Worm (Caenorhabditis elegans) whole organism, L4 larva: ENCODE measurements around the gene dmsr-6.

Experiments used
- F26F4.8 ChIP-seq: fragments of 200-800 bp; sonication (Bioruptor generic); conservative IDR thresholded peaks from 2 replicates; pipeline ENCODE4 v1.3.6; 2022; ENCODE audit warnings: missing genetic modification characterization, missing compliant biosample characterization
- T20F7.1 ChIP-seq: fragments of 200-800 bp; sonication (Bioruptor generic); optimal IDR thresholded peaks from 2 replicates; lab custom pipeline; 2018; ENCODE audit warnings: mild to moderate bottlenecking, missing genetic modification characterization, missing compliant biosample characterization
- T26A8.4 ChIP-seq: fragments of 200-800 bp; sonication (Bioruptor generic); IDR thresholded peaks from 2 replicates; pipeline ENCODE4 v1.3.6; 2022; ENCODE audit warnings: missing genetic modification characterization, missing compliant biosample characterization
- Y105C5A.15 ChIP-seq: fragments of 200-800 bp; sonication (Bioruptor generic); IDR thresholded peaks from 2 replicates; pipeline ENCODE4 v1.3.6; 2022; ENCODE audit warnings: missing genetic modification characterization, missing compliant biosample characterization
- Y75B8A.6 ChIP-seq: fragments of 200-800 bp; sonication (Bioruptor generic); IDR thresholded peaks from 2 replicates; pipeline ENCODE4 v1.3.6; 2022; ENCODE audit warnings: missing genetic modification reagents, missing genetic modification characterization, missing compliant biosample characterization
- ZK337.2 ChIP-seq: fragments of 200-800 bp; sonication (Bioruptor generic); IDR thresholded peaks from 2 replicates; pipeline ENCODE4 v1.3.6; 2022; ENCODE audit warnings: missing genetic modification reagents, missing genetic modification characterization, missing compliant biosample characterization
- ZK546.5 ChIP-seq, 2 experiments: sonication (generic microtip); optimal IDR thresholded peaks; 2 replicates each; lab custom pipeline; 2017; ENCODE audit warnings: missing biosample characterization in 2 of 2, missing genetic modification characterization in 2 of 2
- aly-2 ChIP-seq: sonication (generic microtip); optimal IDR thresholded peaks from 2 replicates; lab custom pipeline; 2018; ENCODE audit warnings: missing biosample characterization, missing genetic modification characterization
- ama-1 ChIP-seq: fragments of 150-350 bp; optimal IDR thresholded peaks from 2 replicates; lab custom pipeline; 2014; ENCODE audit warnings: inconsistent platforms, mixed read lengths
- arid-1 ChIP-seq: fragments of 200-800 bp; sonication (Bioruptor generic); conservative IDR thresholded peaks from 2 replicates; pipeline ENCODE4 v1.3.6; 2022; ENCODE audit warnings: missing genetic modification reagents, missing genetic modification characterization, missing compliant biosample characterization
- attf-4 ChIP-seq: sonication (generic microtip); optimal IDR thresholded peaks from 3 replicates; lab custom pipeline; 2017; ENCODE audit warnings: missing biosample characterization, missing genetic modification characterization
- ceh-28 ChIP-seq: fragments of 150-350 bp; optimal IDR thresholded peaks from 2 replicates; lab custom pipeline; 2014; ENCODE audit warnings: missing biosample characterization, missing genetic modification reagents, missing genetic modification characterization
- ceh-44 ChIP-seq: fragments of 200-800 bp; sonication (Bioruptor generic); IDR thresholded peaks from 2 replicates; pipeline ENCODE4 v1.3.6; 2022; ENCODE audit warnings: missing genetic modification reagents, missing genetic modification characterization, missing compliant biosample characterization
- ces-1 ChIP-seq: fragments of 150-350 bp; sonication (generic microtip); optimal IDR thresholded peaks from 4 replicates; lab custom pipeline; 2014; ENCODE audit warnings: missing biosample characterization, missing genetic modification reagents, missing genetic modification characterization
- cey-2 ChIP-seq: sonication (generic microtip); optimal IDR thresholded peaks from 3 replicates; lab custom pipeline; 2017; ENCODE audit warnings: missing genetic modification characterization, mild to moderate bottlenecking, missing compliant biosample characterization, antibody characterized with exemption, borderline replicate concordance; ENCODE audit not compliant: insufficient read depth
- daf-16 ChIP-seq, 3 experiments: sonication (generic microtip); optimal IDR thresholded peaks; 2 replicates each; lab custom pipeline; 2016 to 2017; ENCODE audit warnings: missing genetic modification characterization in 3 of 3, missing genetic modification reagents in 3 of 3, mild to moderate bottlenecking in 2 of 3, missing compliant biosample characterization in 2 of 3, missing biosample characterization in 1 of 3, moderate library complexity in 1 of 3
- daf-19 ChIP-seq: fragments of 200-800 bp; sonication (Bioruptor generic); conservative IDR thresholded peaks from 2 replicates; pipeline ENCODE4 v1.3.6; 2022; ENCODE audit warnings: missing genetic modification characterization, missing compliant biosample characterization
- daf-8 ChIP-seq: fragments of 200-800 bp; sonication (Bioruptor generic); IDR thresholded peaks from 2 replicates; pipeline ENCODE4 v1.3.6; 2022; ENCODE audit warnings: missing genetic modification characterization, missing compliant biosample characterization
- dpl-1 ChIP-seq: fragments of 150-350 bp; optimal IDR thresholded peaks from 2 replicates; lab custom pipeline; 2014; ENCODE audit warnings: missing biosample characterization, missing genetic modification reagents, missing genetic modification characterization
- egl-27 ChIP-seq: sonication (generic microtip); optimal IDR thresholded peaks from 3 replicates; lab custom pipeline; 2017; ENCODE audit warnings: missing biosample characterization, missing genetic modification reagents, missing genetic modification characterization
- egl-43 ChIP-seq: fragments of 200-800 bp; sonication (Bioruptor generic); IDR thresholded peaks from 2 replicates; pipeline ENCODE4 v1.3.6; 2022; ENCODE audit warnings: missing genetic modification reagents, missing genetic modification characterization, missing compliant biosample characterization
- fos-1 ChIP-seq: fragments of 150-350 bp; optimal IDR thresholded peaks from 2 replicates; lab custom pipeline; 2014; ENCODE audit warnings: missing biosample characterization, missing genetic modification characterization
- hif-1 ChIP-seq, 2 experiments: sonication (generic microtip); optimal IDR thresholded peaks; 2 replicates each; lab custom pipeline; 2016 to 2017; ENCODE audit warnings: missing compliant biosample characterization in 2 of 2, missing genetic modification characterization in 2 of 2, missing genetic modification reagents in 2 of 2, missing genotype in 2 of 2, mild to moderate bottlenecking in 1 of 2
- hlh-11 ChIP-seq: fragments of 200-800 bp; sonication (Bioruptor generic); optimal IDR thresholded peaks from 2 replicates; lab custom pipeline; 2018; ENCODE audit warnings: mild to moderate bottlenecking, missing genetic modification characterization, missing compliant biosample characterization
- hlh-30 ChIP-seq: sonication (generic microtip); optimal IDR thresholded peaks from 2 replicates; lab custom pipeline; 2017; ENCODE audit warnings: antibody characterized with exemption, mild to moderate bottlenecking, missing genetic modification characterization, missing compliant biosample characterization; ENCODE audit not compliant: insufficient read depth
- jun-1 ChIP-seq: fragments of 150-350 bp; optimal IDR thresholded peaks from 2 replicates; lab custom pipeline; 2014; ENCODE audit warnings: missing biosample characterization, missing genetic modification reagents, missing genetic modification characterization
- lim-7 ChIP-seq: fragments of 200-800 bp; sonication (Bioruptor generic); IDR thresholded peaks from 2 replicates; pipeline ENCODE4 v1.3.6; 2022; ENCODE audit warnings: missing genetic modification characterization, missing compliant biosample characterization
- lin-1 ChIP-seq: fragments of 200-800 bp; sonication (Bioruptor generic); IDR thresholded peaks from 2 replicates; pipeline ENCODE4 v1.3.6; 2022; ENCODE audit warnings: missing genetic modification reagents, missing genetic modification characterization, missing compliant biosample characterization
- lin-15B ChIP-seq: fragments of 150-350 bp; sonication (generic microtip); optimal IDR thresholded peaks from 3 replicates; lab custom pipeline; 2014; ENCODE audit warnings: missing biosample characterization, missing genetic modification characterization
- lir-3 ChIP-seq: sonication (generic microtip); optimal IDR thresholded peaks from 2 replicates; lab custom pipeline; 2016; ENCODE audit warnings: mild to moderate bottlenecking, missing genetic modification characterization, missing compliant biosample characterization
- madf-9 ChIP-seq: fragments of 200-800 bp; sonication (Bioruptor generic); conservative IDR thresholded peaks from 2 replicates; pipeline ENCODE4 v1.3.6; 2022; ENCODE audit warnings: missing genetic modification reagents, missing genetic modification characterization, missing compliant biosample characterization
- mdt-29 ChIP-seq: fragments of 200-800 bp; sonication (Bioruptor generic); IDR thresholded peaks from 2 replicates; pipeline ENCODE4 v1.3.6; 2022; ENCODE audit warnings: missing genetic modification reagents, missing genetic modification characterization, missing compliant biosample characterization
- mep-1 ChIP-seq: fragments of 150-350 bp; sonication (generic microtip); optimal IDR thresholded peaks from 3 replicates; lab custom pipeline; 2014; ENCODE audit warnings: missing biosample characterization, missing genetic modification characterization
- mes-2 ChIP-seq: sonication (generic microtip); optimal IDR thresholded peaks from 2 replicates; lab custom pipeline; 2016; ENCODE audit warnings: missing genotype, mild to moderate bottlenecking, missing genetic modification characterization, missing compliant biosample characterization; ENCODE audit not compliant: poor library complexity, severe bottlenecking
- nhr-10 ChIP-seq: fragments of 150-350 bp; optimal IDR thresholded peaks from 2 replicates; lab custom pipeline; 2014; ENCODE audit warnings: missing biosample characterization, missing genetic modification characterization
- nhr-11 ChIP-seq: fragments of 150-350 bp; optimal IDR thresholded peaks from 2 replicates; lab custom pipeline; 2014; ENCODE audit warnings: missing biosample characterization, missing genetic modification characterization
- nhr-237 ChIP-seq: sonication (generic microtip); optimal IDR thresholded peaks from 2 replicates; lab custom pipeline; 2017; ENCODE audit warnings: missing biosample characterization, missing genetic modification characterization
- nhr-25 ChIP-seq: sonication (generic microtip); optimal IDR thresholded peaks from 2 replicates; lab custom pipeline; 2017; ENCODE audit warnings: missing genetic modification characterization, mild to moderate bottlenecking, missing compliant biosample characterization, antibody characterized with exemption, moderate library complexity, borderline replicate concordance; ENCODE audit not compliant: insufficient read depth
- nhr-28 ChIP-seq: fragments of 150-350 bp; optimal IDR thresholded peaks from 2 replicates; lab custom pipeline; 2014; ENCODE audit warnings: missing biosample characterization, missing genetic modification characterization
- nhr-41 ChIP-seq: fragments of 200-800 bp; sonication (Bioruptor generic); IDR thresholded peaks from 2 replicates; pipeline ENCODE4 v1.3.6; 2022; ENCODE audit warnings: missing genetic modification reagents, missing genetic modification characterization, missing compliant biosample characterization
- nhr-42 ChIP-seq: fragments of 200-800 bp; sonication (Bioruptor generic); IDR thresholded peaks from 2 replicates; pipeline ENCODE4 v1.3.6; 2022; ENCODE audit warnings: missing genetic modification characterization, missing compliant biosample characterization
- nhr-76 ChIP-seq: fragments of 150-350 bp; optimal IDR thresholded peaks from 2 replicates; lab custom pipeline; 2014; ENCODE audit warnings: missing biosample characterization, missing genetic modification characterization
- nhr-77 ChIP-seq: fragments of 150-350 bp; optimal IDR thresholded peaks from 2 replicates; lab custom pipeline; 2014; ENCODE audit warnings: missing biosample characterization, missing genetic modification characterization
- pha-4 ChIP-seq, 2 experiments: fragments of 150-350 bp in 1 of 2; fragments of 200-800 bp in 1 of 2; sonication (Bioruptor generic) in 1 of 2; IDR thresholded peaks in 1 of 2; optimal IDR thresholded peaks in 1 of 2; 2 replicates each; pipeline versions ENCODE4 v1.3.6 to Lab custom; 2014 to 2022; ENCODE audit warnings: missing genetic modification characterization in 2 of 2, missing genetic modification reagents in 2 of 2, missing biosample characterization in 1 of 2, missing compliant biosample characterization in 1 of 2
- skn-1 ChIP-seq: fragments of 150-350 bp; optimal IDR thresholded peaks from 2 replicates; lab custom pipeline; 2014; ENCODE audit warnings: missing biosample characterization, missing genetic modification characterization
- unc-62 ChIP-seq, 3 experiments: fragments of 150-350 bp in 1 of 3; sonication (generic microtip); optimal IDR thresholded peaks in 2 of 3; peaks in 1 of 3; 1 replicate in 1 of 3; 2 replicates in 2 of 3; lab custom pipeline; 2014 to 2017; ENCODE audit warnings: missing biosample characterization in 3 of 3, missing genetic modification characterization in 3 of 3, missing genetic modification reagents in 3 of 3, missing genotype in 1 of 3
- zag-1 ChIP-seq: fragments of 150-350 bp; optimal IDR thresholded peaks from 2 replicates; lab custom pipeline; 2014; ENCODE audit warnings: missing biosample characterization, missing genetic modification characterization
- zfp-2 ChIP-seq: sonication (generic microtip); optimal IDR thresholded peaks from 2 replicates; lab custom pipeline; 2016; ENCODE audit warnings: mild to moderate bottlenecking, missing genetic modification characterization, missing compliant biosample characterization
- zip-2 ChIP-seq: fragments of 150-350 bp; optimal IDR thresholded peaks from 2 replicates; lab custom pipeline; 2014; ENCODE audit warnings: missing biosample characterization, missing genetic modification characterization

dmsr-6 gene

DNA sequence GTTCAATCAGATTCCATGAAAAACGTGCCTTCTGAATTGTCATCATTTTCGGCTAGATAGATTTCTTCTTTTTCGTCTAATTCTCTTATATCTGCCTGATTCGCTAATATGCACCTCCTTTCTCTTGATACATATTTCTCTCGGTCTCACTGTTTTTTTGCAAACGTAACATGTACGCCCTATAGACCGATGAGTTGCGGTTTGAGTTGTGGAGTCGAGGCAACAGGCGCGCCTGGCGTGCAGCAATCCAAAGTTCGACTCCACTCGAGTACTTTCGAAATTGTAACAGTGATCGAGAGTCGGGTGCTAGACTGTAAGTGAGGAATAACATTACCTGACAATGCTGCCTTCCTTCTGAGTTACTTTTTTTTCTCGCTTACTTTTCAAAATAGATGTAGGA lies 41.4 kb downstream of the dmsr-6 start:
- TF ChIP-seq lir-3 (tag; lab: Kevin White, UChicago) = peak; percentile 88
- TF ChIP-seq F26F4.8 = peak; percentile 94
- TF ChIP-seq egl-27 (tag; lab: Kevin White, UChicago) = no peak
- peak in 1 of 2 experiments; percentile 93 for TF ChIP-seq unc-62 (GFP tag; optimal IDR thresholded peaks at IDR 0.05 in 1 of 2; lab: Kevin White, UChicago)
- TF ChIP-seq unc-62 (tag; optimal IDR thresholded peaks at IDR 0.05; lab: Kevin White, UChicago) = no peak
- TF ChIP-seq ZK546.5 (tag; optimal IDR thresholded peaks at IDR 0.05; lab: Kevin White, UChicago) = no peak
- TF ChIP-seq ZK337.2 (GFP tag; lab: Robert Waterston, UW) = peak; percentile 75
- TF ChIP-seq arid-1 (GFP tag; lab: Robert Waterston, UW) = peak; percentile 87
- peak; percentile 95 for TF ChIP-seq nhr-42 (GFP tag; lab: Robert Waterston, UW)
- TF ChIP-seq cey-2 = peak; percentile 26
- TF ChIP-seq nhr-11 (tag; lab: Kevin White, UChicago) = peak; percentile 55
- peak; percentile 79 for TF ChIP-seq madf-9 (GFP tag; lab: Robert Waterston, UW)
- peak; percentile 41 for TF ChIP-seq zip-2 (tag; lab: Kevin White, UChicago)
- peak; percentile 80 for TF ChIP-seq nhr-25
- peak; percentile 60 to 92 for TF ChIP-seq daf-16 (GFP tag; optimal IDR thresholded peaks at IDR 0.05; lab: Kevin White, UChicago)
- TF ChIP-seq daf-16 (tag; optimal IDR thresholded peaks at IDR 0.05; lab: Kevin White, UChicago) = peak; percentile 77
- TF ChIP-seq pha-4 (GFP tag; IDR thresholded peaks at IDR 0.05; lab: Robert Waterston, UW) = peak; percentile 93
- no peak for TF ChIP-seq pha-4 (tag; optimal IDR thresholded peaks at IDR 0.05; lab: Kevin White, UChicago)
- TF ChIP-seq lin-15B (tag; lab: Kevin White, UChicago) = no peak
- TF ChIP-seq hif-1 (tag; optimal IDR thresholded peaks at IDR 0.05; lab: Kevin White, UChicago) = peak; percentile 89 to 95
- peak; percentile 90 for TF ChIP-seq ceh-44
- peak; percentile 91 for TF ChIP-seq nhr-28 (tag; lab: Kevin White, UChicago)
- TF ChIP-seq daf-8 (GFP tag; lab: Robert Waterston, UW) = 0 out of 2 replicates have a peak, but pooled peaks have one; percentile 58
- TF ChIP-seq jun-1 (tag; lab: Kevin White, UChicago) = no peak
- TF ChIP-seq mes-2 (tag; lab: Kevin White, UChicago) = peak; percentile 92
- peak; percentile 80 for TF ChIP-seq hlh-11 (tag; lab: Kevin White, UChicago)
- TF ChIP-seq ama-1 (lab: Kevin White, UChicago) = no peak
- peak; percentile 77; the same call in 1 of the 2 replicates for TF ChIP-seq mdt-29
- no peak for TF ChIP-seq nhr-237 (tag; lab: Kevin White, UChicago)
- peak; percentile 41 for TF ChIP-seq attf-4
- no peak for TF ChIP-seq zag-1 (tag; lab: Kevin White, UChicago)
- peak; percentile 96 for TF ChIP-seq nhr-77 (tag; lab: Kevin White, UChicago)
- TF ChIP-seq nhr-10 (tag; lab: Kevin White, UChicago) = peak; percentile 63
- peak; percentile 68 for TF ChIP-seq dpl-1 (GFP tag; lab: Kevin White, UChicago)
- peak; percentile 83 for TF ChIP-seq mep-1 (tag; lab: Kevin White, UChicago)
- peak; percentile 74 for TF ChIP-seq T20F7.1 (GFP tag; lab: Kevin White, UChicago)
- no peak for TF ChIP-seq fos-1 (tag; lab: Kevin White, UChicago)
- no peak for TF ChIP-seq ceh-28
- peak; percentile 95 for TF ChIP-seq daf-19 (GFP tag; lab: Robert Waterston, UW)
- no peak for TF ChIP-seq nhr-76
- peak; percentile 81 for TF ChIP-seq hlh-30 (tag; lab: Kevin White, UChicago)
- peak; percentile 86 for TF ChIP-seq Y105C5A.15
- TF ChIP-seq egl-43 (GFP tag; lab: Robert Waterston, UW) = peak; percentile 97
- no peak for TF ChIP-seq skn-1 (tag; lab: Kevin White, UChicago)
- TF ChIP-seq T26A8.4 = peak; percentile 88
- TF ChIP-seq lin-1 = peak; percentile 87
- no peak for TF ChIP-seq ces-1
- no peak for TF ChIP-seq aly-2 (tag; lab: Kevin White, UChicago)
- peak; percentile 87 for TF ChIP-seq nhr-41 (GFP tag; lab: Robert Waterston, UW)
- peak; percentile 44; the same call in 1 of the 2 replicates for TF ChIP-seq Y75B8A.6 (GFP tag; lab: Robert Waterston, UW)
- TF ChIP-seq lim-7 = peak; percentile 97
- peak; percentile 69 for TF ChIP-seq zfp-2
